Fruit fly (Drosophila melanogaster): ENCODE results near the gene PGRP-LB.

The PGRP-LB gene

DNA sequence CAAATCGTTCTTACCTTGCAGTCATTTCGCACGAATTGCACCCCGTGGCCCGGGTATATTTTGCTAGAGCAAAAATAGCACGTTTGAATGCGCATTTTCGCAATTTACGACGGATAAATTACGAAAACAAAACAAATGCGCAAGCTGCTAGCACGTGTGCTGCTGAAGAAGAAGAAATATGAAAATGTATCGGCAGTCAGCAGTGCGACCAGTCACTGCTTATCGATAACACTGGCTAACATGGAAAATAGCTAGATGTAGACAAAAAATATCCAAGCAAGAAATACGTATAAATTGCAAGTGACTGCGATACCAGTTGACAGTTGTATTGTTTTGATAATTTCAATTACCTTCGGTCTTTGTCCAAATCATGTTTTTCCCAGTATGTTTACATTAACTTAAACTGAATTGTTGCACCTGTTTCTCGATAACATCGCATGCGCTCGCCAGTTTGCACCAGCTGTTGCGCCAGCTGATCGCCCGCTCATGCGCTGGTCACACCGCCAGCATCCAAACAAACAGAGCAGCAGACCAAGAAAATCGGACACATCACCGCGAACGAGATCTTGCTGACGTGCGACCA is 28.9 kb downstream of the PGRP-LB start, which contains the start of the genes RpL24-like and CG5276 (continued):
- TF ChIP-seq nerfin-1 (tag; optimal IDR thresholded peaks at IDR 0.05) = peak; percentile 19
- TF ChIP-seq ssp (GFP tag; IDR thresholded peaks at IDR 0.05) = peak; percentile 88
- TF ChIP-seq Dll (GFP tag; IDR thresholded peaks at IDR 0.05; ENCODE audit: partially characterized antibody) = peak; percentile 77
- peak; percentile 11 for TF ChIP-seq CG15696 (tag; optimal IDR thresholded peaks at IDR 0.05)
- peak; percentile 48 for TF ChIP-seq zen (tag; optimal IDR thresholded peaks at IDR 0.05)
- peak; percentile 59 for TF ChIP-seq Ets97D (GFP tag; optimal IDR thresholded peaks at IDR 0.05)
- TF ChIP-seq Sry-δ (GFP tag; optimal IDR thresholded peaks at IDR 0.05) = peak; percentile 80
- TF ChIP-seq HLH4C (GFP tag; IDR thresholded peaks at IDR 0.05; ENCODE audit: partially characterized antibody) = peak; percentile 57; the same call in 2 of the 3 replicates
- TF ChIP-seq H15 (GFP tag; IDR thresholded peaks at IDR 0.05) = no peak
- TF ChIP-seq Hr3 (GFP tag; optimal IDR thresholded peaks at IDR 0.05) = no peak
- TF ChIP-seq Tbp (GFP tag; optimal IDR thresholded peaks at IDR 0.05) = peak; percentile 76
- peak; percentile 52; the same call in 2 of the 3 replicates for TF ChIP-seq CG34224 (GFP tag; IDR thresholded peaks at IDR 0.05; ENCODE audit: partially characterized antibody)
- peak; percentile 54 for TF ChIP-seq Elba2 (GFP tag; optimal IDR thresholded peaks at IDR 0.05)
- no peak for TF ChIP-seq CG16815 (GFP tag; optimal IDR thresholded peaks at IDR 0.05)
- no peak for TF ChIP-seq CG32772 (GFP tag; IDR thresholded peaks at IDR 0.05)
- no peak for TF ChIP-seq CG5180 (GFP tag; optimal IDR thresholded peaks at IDR 0.05)
- TF ChIP-seq Max (GFP tag; optimal IDR thresholded peaks at IDR 0.05) = peak; percentile 94
- peak; percentile 25 for TF ChIP-seq CG12155 (GFP tag; optimal IDR thresholded peaks at IDR 0.05)
- peak; percentile 56 for TF ChIP-seq CG4617 (GFP tag; optimal IDR thresholded peaks at IDR 0.05; ENCODE audit: borderline replicate concordance)
- peak; percentile 2 for TF ChIP-seq CG8924 (tag; optimal IDR thresholded peaks at IDR 0.05)
- TF ChIP-seq Doc3 (GFP tag; IDR thresholded peaks at IDR 0.05; ENCODE audit: partially characterized antibody) = 0 out of 3 replicates have a peak, but pooled peaks have one; percentile 36
- TF ChIP-seq Dp (GFP tag; optimal IDR thresholded peaks at IDR 0.05) = peak; percentile 41
- TF ChIP-seq ems (GFP tag; optimal IDR thresholded peaks at IDR 0.05) = peak; percentile 16
- TF ChIP-seq YL-1 (GFP tag; optimal IDR thresholded peaks at IDR 0.05) = peak; percentile 87
- no peak for TF ChIP-seq ken (GFP tag; IDR thresholded peaks at IDR 0.05)
- TF ChIP-seq CG18476 (GFP tag; optimal IDR thresholded peaks at IDR 0.05) = no peak
- TF ChIP-seq CG9727 (GFP tag; optimal IDR thresholded peaks at IDR 0.05) = peak; percentile 46
- peak; percentile 83 for TF ChIP-seq CG1603 (tag; optimal IDR thresholded peaks at IDR 0.05)
- TF ChIP-seq CG9215 (GFP tag; IDR thresholded peaks at IDR 0.05) = no peak
- peak; percentile 74; the same call in 1 of the 3 replicates for TF ChIP-seq CG34422 (GFP tag; IDR thresholded peaks at IDR 0.05)
- peak; percentile 69; the same call in 1 of the 2 replicates for TF ChIP-seq unc-4 (GFP tag; IDR thresholded peaks at IDR 0.05; ENCODE audit: partially characterized antibody)
- TF ChIP-seq CG6791 (GFP tag; IDR thresholded peaks at IDR 0.05; ENCODE audit: partially characterized antibody) = 0 out of 3 replicates have a peak, but pooled peaks have one; percentile 44
- TF ChIP-seq CG17385 (GFP tag; optimal IDR thresholded peaks at IDR 0.05) = peak; percentile 97
- TF ChIP-seq lilli (GFP tag; optimal IDR thresholded peaks at IDR 0.05) = no peak
- no peak for TF ChIP-seq CG6765 (GFP tag; optimal IDR thresholded peaks at IDR 0.05)
- peak; percentile 80 for TF ChIP-seq Dref (GFP tag; IDR thresholded peaks at IDR 0.05)
- peak; percentile 95 for TF ChIP-seq CG15479 (GFP tag; optimal IDR thresholded peaks at IDR 0.05)
- TF ChIP-seq vnd (GFP tag; IDR thresholded peaks at IDR 0.05; ENCODE audit: partially characterized antibody) = peak; percentile 65
- TF ChIP-seq crp (GFP tag; optimal IDR thresholded peaks at IDR 0.05) = peak; percentile 99 to 100
- peak; percentile 58 for TF ChIP-seq phol (tag; optimal IDR thresholded peaks at IDR 0.05)
- TF ChIP-seq CG17802 (tag; optimal IDR thresholded peaks at IDR 0.05) = peak; percentile 84
- TF ChIP-seq CG9437 (GFP tag; optimal IDR thresholded peaks at IDR 0.05) = no peak
- TF ChIP-seq cwo (GFP tag; optimal IDR thresholded peaks at IDR 0.05) = peak; percentile 66
- 0 out of 2 replicates have a peak, but pooled peaks have one; percentile 24 for TF ChIP-seq inv (GFP tag; IDR thresholded peaks at IDR 0.05; ENCODE audit: partially characterized antibody)
- peak; percentile 9 for TF ChIP-seq Nf-YB (GFP tag; optimal IDR thresholded peaks at IDR 0.05)
- TF ChIP-seq tll (GFP tag; optimal IDR thresholded peaks at IDR 0.05) = peak; percentile 19 to 36
- no peak for TF ChIP-seq CG2875 (GFP tag; optimal IDR thresholded peaks at IDR 0.05)
